Worm (Caenorhabditis elegans): Measurements from ENCODE around the gene srbc-63.

srbc-63 gene

DNA sequence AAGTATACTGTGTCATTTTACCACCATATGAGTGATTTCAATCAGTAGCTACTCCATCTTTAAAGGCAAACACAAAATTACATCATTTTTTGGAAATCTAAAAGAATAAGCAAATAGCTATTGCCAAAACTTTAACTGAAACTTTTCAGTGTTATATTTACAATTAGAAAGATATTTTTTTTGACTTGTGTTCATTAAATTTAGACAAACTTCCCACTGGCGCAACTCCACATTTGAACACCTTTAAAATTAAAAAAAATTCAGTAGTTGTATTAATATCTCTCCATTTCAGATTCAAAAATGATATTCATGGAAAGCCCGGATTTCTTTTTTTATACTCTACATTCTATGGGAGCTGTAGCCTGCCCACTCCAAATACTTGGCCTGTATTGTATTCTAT, 1.3 kb upstream of the srbc-63 start, which contains the start of gene srh-264:
TSS of gene srh-264 (plus strand) at position 301 of the 400 bp plus-strand sequence.
- TF ChIP-seq sea-2 (GFP tag; optimal IDR thresholded peaks at IDR 0.05) (no peak), fkh-2 (tag; optimal IDR thresholded peaks at IDR 0.05) (no peak), egl-5 (tag; optimal IDR thresholded peaks at IDR 0.05) (no peak), unc-62 (GFP tag; optimal IDR thresholded peaks at IDR 0.05) (no peak), nhr-76 (tag; optimal IDR thresholded peaks at IDR 0.05) (no peak)

DNA sequence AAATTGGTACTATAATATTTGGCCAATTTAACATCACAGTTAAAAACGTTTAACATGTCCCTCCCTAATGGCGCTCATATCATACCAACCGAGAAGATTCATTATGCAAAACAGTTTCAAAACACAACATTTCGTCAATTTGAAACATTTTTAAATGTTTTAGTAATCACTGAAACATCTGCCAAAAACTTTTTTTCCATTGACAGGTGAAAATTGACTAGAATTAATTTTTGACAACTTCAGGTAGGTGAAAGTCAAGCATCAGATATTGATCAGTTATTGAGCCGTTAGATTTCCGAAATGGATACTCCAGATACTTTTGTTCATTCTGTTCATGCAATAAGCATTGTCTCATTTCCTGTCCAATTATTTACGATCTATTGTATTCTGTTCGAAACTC, 5.6 kb downstream of the srbc-63 start, which contains the start of gene srh-257:
TSS of gene srh-257 (plus strand) at position 301 of the 400 bp plus-strand sequence.
- TF ChIP-seq daf-12 (tag; optimal IDR thresholded peaks at IDR 0.05), result no peak
- TF ChIP-seq hmg-11 (tag; optimal IDR thresholded peaks at IDR 0.05), result no peak
- TF ChIP-seq ama-1 (optimal IDR thresholded peaks at IDR 0.05), result no peak
- TF ChIP-seq elt-3 (tag; optimal IDR thresholded peaks at IDR 0.05), result no peak

DNA sequence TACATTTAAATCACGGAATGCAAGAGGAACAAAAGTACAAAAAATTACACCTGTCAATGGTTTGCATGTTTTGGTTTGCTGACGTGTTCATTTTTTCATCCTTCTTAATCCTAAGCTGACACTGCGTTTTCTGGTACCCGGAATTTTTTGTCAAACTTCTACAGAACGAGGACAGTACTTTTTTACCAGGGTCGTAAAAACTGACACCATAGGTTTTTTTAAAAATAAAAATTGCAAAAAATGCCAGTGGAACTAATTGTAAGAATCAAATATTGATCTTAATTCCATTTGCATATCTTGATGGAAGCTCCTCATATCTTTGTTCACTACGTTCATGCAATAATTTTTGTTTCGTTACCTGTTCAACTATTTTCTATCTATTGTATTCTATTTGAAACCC, 7.7 kb downstream of the srbc-63 start, which contains the start of gene srh-258:
TSS of gene srh-258 (plus strand) at position 301 of the 400 bp plus-strand sequence.
- TF ChIP-seq ZK546.5 (tag; optimal IDR thresholded peaks at IDR 0.05), result no peak
- TF ChIP-seq ceh-16 (tag; optimal IDR thresholded peaks at IDR 0.05), result no peak
- TF ChIP-seq ztf-4 (tag; optimal IDR thresholded peaks at IDR 0.05), result no peak
- no peak for TF ChIP-seq nfya-1 (tag; optimal IDR thresholded peaks at IDR 0.05; ENCODE audit: insufficient read depth)
- no peak for TF ChIP-seq elt-2 (tag; optimal IDR thresholded peaks at IDR 0.05)
- TF ChIP-seq daf-12 (tag; optimal IDR thresholded peaks at IDR 0.05), result no peak
- no peak for TF ChIP-seq pha-4 (tag; optimal IDR thresholded peaks at IDR 0.05)
- TF ChIP-seq R02D3.7 (tag; optimal IDR thresholded peaks at IDR 0.05), result no peak
- TF ChIP-seq nhr-25 (tag; optimal IDR thresholded peaks at IDR 0.05), result no peak
- no peak for TF ChIP-seq elt-3 (tag; optimal IDR thresholded peaks at IDR 0.05)
- TF ChIP-seq elt-1 (tag; optimal IDR thresholded peaks at IDR 0.05), result no peak

DNA sequence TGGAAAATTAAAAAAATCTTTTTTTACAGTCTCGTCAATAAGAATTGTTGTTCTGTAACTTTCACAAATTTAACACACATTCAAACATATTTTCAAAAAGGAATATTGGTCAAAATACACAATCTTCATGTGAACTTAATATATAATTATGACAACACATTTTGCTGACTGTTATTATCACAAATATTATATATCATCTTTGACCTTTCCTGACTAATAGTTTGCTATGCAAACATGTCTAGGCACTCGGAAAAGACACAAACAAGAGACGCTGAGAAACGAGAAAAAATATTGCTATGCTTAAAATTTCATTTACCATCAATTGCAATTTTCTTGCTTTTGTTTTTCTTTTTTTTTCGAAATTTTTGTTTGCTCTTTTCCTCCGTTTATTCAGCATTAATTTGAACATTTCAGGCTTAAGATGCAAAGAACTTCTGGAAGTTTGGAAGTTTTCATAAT, 10.6 kb downstream of the srbc-63 start, which contains the start of gene fbxa-135:
TSS of gene fbxa-135 (plus strand) at position 409 of the 459 bp plus-strand sequence.
- TF ChIP-seq ZK546.5 (tag; optimal IDR thresholded peaks at IDR 0.05) (no peak), pha-4 (tag; optimal IDR thresholded peaks at IDR 0.05) (peak; percentile 41)

DNA sequence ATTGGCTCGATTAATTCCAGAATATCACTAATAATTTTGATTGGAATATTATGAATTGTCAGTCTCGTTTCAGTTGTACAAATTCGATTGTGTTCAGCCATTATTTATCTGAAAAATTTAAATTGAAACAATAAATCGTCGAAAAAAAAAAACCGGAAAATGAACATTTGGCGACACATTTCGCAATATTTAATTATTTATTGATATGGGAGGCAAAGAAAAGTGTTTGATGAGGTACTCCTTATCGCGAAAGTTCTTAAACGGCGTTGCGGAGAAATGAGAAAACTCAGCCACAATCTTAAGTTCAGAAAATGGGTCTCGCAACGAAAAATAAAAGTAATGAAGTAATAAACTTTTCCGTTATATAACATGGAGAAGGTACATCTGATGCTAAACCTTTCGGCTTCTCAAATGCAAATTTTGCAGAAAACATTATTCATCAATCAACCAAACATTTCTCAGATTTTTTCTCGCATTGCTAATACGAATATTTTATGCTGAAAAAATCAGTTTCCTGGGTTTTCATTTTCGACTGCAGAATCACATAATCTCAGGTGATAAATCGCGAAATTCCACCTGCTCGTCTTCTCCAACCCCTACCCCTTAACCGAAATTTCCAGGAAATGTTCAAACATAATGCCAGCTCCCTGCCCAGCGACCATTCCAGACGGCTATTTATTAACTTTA, 12.7 kb downstream of the srbc-63 start, which contains the start of the genes T06E6.15 and sri-7:
TSS of gene T06E6.15 (minus strand) at position 101 of the 687 bp plus-strand sequence.
TSS of gene sri-7 (plus strand) at position 637 of the 687 bp plus-strand sequence.
- TF ChIP-seq elt-2 (tag; optimal IDR thresholded peaks at IDR 0.05) (no peak), mdl-1 (tag; optimal IDR thresholded peaks at IDR 0.05) (no peak), ceh-9 (tag; optimal IDR thresholded peaks at IDR 0.05) (no peak), nhr-11 (tag; optimal IDR thresholded peaks at IDR 0.05) (no peak), sea-2 (GFP tag; optimal IDR thresholded peaks at IDR 0.05) (no peak), ztf-4 (tag; optimal IDR thresholded peaks at IDR 0.05) (no peak), aly-2 (tag; optimal IDR thresholded peaks at IDR 0.05) (no peak), nhr-23 (tag; optimal IDR thresholded peaks at IDR 0.05) (no peak), nhr-237 (tag; optimal IDR thresholded peaks at IDR 0.05) (no peak), egl-5 (tag; optimal IDR thresholded peaks at IDR 0.05) (no peak)

DNA sequence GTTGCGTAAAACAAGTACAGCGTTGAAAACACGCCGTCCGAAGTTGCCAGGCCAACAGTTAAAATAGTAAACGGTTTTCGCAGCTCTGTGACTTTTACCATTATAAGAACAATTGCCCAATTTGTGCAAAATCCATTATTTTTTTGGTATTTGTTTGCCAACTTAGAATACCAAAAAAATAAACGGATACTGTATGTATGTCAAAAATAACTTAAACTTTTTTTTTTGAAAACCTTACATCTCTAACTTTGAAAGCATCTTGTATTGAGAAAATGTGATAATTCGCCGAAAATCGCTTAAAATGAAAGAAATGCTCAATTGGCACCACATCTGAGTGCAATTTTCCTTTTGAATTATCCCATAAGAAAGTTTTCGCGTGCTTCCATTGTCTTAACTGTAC, 13.8 kb downstream of the srbc-63 start, which contains the start of gene fbxa-199:
TSS of gene fbxa-199 (minus strand) at position 101 of the 400 bp plus-strand sequence.
- no peak for TF ChIP-seq pha-4 (tag; optimal IDR thresholded peaks at IDR 0.05)
- no peak for TF ChIP-seq nhr-11 (tag; optimal IDR thresholded peaks at IDR 0.05)
- no peak for TF ChIP-seq snpc-4 (tag; optimal IDR thresholded peaks at IDR 0.05)
- TF ChIP-seq nhr-12 (tag; optimal IDR thresholded peaks at IDR 0.05), result no peak
- no peak for TF ChIP-seq aly-2 (tag; optimal IDR thresholded peaks at IDR 0.05)
- TF ChIP-seq pqm-1 (tag; optimal IDR thresholded peaks at IDR 0.05), result no peak
- no peak for TF ChIP-seq zag-1 (tag; optimal IDR thresholded peaks at IDR 0.05)

DNA sequence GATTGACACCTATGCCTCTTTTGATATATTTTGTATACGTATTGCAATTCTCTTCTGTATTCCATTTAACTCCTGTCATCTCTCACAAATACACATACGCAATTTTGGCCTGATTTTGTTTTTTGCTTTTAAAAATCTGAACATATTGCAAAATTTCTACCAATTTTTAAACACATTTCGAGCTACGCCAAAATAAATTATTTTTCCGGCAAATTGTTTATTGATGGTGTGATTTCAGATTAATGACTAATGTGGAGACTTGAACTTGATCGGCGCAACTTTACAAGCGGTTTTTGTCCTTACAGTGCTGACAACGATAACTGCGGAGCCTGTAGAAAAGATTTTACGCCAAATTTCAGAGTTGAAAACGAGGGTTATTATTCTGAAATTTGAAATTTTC, 15.4 kb downstream of the srbc-63 start:
- TF ChIP-seq ztf-11 (tag; optimal IDR thresholded peaks at IDR 0.05) (no peak), nhr-23 (tag; optimal IDR thresholded peaks at IDR 0.05) (no peak)

All from whole organism, L3 larva.